Worm (Caenorhabditis elegans): Measurements from ENCODE around the gene fbxc-51.

DNA sequence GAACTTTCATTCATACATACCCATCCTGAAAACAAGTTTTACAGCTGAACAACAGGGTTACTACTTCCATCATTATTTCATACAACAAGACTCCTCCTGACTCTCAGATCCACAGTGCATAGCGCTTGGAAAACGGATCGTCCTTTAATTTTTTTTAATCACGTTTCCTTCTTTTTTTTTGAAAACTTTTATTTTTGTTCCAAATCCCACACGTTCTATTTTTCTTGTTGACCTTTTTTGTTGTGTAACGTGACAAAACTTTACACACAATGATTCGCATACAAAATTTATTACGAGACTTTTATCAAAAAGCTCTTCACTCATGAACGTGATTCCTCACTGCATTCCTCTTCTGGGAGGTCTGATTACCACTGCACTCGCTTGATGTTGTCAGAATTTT is 28.5 kb upstream of the fbxc-51 start, which contains the start of gene clc-33:
- no peak for TF ChIP-seq hlh-30 (tag; optimal IDR thresholded peaks at IDR 0.05; ENCODE audit: insufficient read depth)
- no peak for TF ChIP-seq pha-4 (tag; optimal IDR thresholded peaks at IDR 0.05)

Data from whole organism, late embryonic.